Worm (Caenorhabditis elegans) whole organism, L1 larva: Measurements from ENCODE around the gene ebp-3.

ENCODE experiments used
- C16A3.4 ChIP-seq: fragments of 150-350 bp; optimal IDR thresholded peaks from 2 replicates; lab custom pipeline; 2014; ENCODE audit warnings: missing biosample characterization, missing genetic modification characterization
- C34B4.2 ChIP-seq: sonication (generic microtip); optimal IDR thresholded peaks from 2 replicates; lab custom pipeline; 2017; ENCODE audit warnings: mild to moderate bottlenecking, missing genetic modification characterization, missing compliant biosample characterization
- Y116A8C.19 ChIP-seq: sonication (generic microtip); optimal IDR thresholded peaks from 2 replicates; lab custom pipeline; 2016; ENCODE audit warnings: missing compliant biosample characterization, missing genetic modification characterization, borderline replicate concordance
- aha-1 ChIP-seq: fragments of 150-350 bp; optimal IDR thresholded peaks from 2 replicates; lab custom pipeline; 2014; ENCODE audit warnings: missing biosample characterization, missing genetic modification characterization
- aly-2 ChIP-seq: fragments of 150-350 bp; optimal IDR thresholded peaks from 2 replicates; lab custom pipeline; 2014; ENCODE audit warnings: missing biosample characterization, missing genetic modification characterization
- ama-1 ChIP-seq: fragments of 150-350 bp; optimal IDR thresholded peaks from 2 replicates; lab custom pipeline; 2014
- ceh-63 ChIP-seq: fragments of 200-800 bp; sonication (Bioruptor generic); optimal IDR thresholded peaks from 2 replicates; lab custom pipeline; 2018; ENCODE audit warnings: mild to moderate bottlenecking, missing genetic modification characterization, missing compliant biosample characterization
- ceh-8 ChIP-seq: fragments of 200-800 bp; sonication (Bioruptor generic); optimal IDR thresholded peaks from 2 replicates; lab custom pipeline; 2018; ENCODE audit warnings: mild to moderate bottlenecking, missing genetic modification characterization, moderate library complexity, missing compliant biosample characterization
- ceh-82 ChIP-seq, 3 experiments: fragments of 150-350 bp in 1 of 3; sonication (generic microtip) in 2 of 3; optimal IDR thresholded peaks; 2 replicates each; lab custom pipeline; 2014 to 2017; ENCODE audit warnings: missing biosample characterization in 3 of 3, missing genetic modification characterization in 3 of 3
- ceh-88 ChIP-seq: fragments of 200-800 bp; sonication (Bioruptor generic); IDR thresholded peaks from 2 replicates; pipeline ENCODE4 v1.3.6; 2022; ENCODE audit warnings: missing genetic modification characterization, missing compliant biosample characterization
- dpl-1 ChIP-seq, 3 experiments: fragments of 150-350 bp in 2 of 3; sonication (generic microtip) in 1 of 3; optimal IDR thresholded peaks; 2 replicates each; lab custom pipeline; 2014 to 2017; ENCODE audit warnings: missing biosample characterization in 3 of 3, missing genetic modification characterization in 3 of 3, missing genetic modification reagents in 3 of 3
- dsc-1 ChIP-seq: sonication (generic microtip); optimal IDR thresholded peaks from 2 replicates; lab custom pipeline; 2016; ENCODE audit warnings: mild to moderate bottlenecking, missing genetic modification characterization, missing compliant biosample characterization
- efl-1 ChIP-seq, 4 experiments: fragments of 150-350 bp; optimal IDR thresholded peaks in 3 of 4; peaks in 1 of 4; 1 replicate in 1 of 4; 2 replicates in 3 of 4; lab custom pipeline; 2014; ENCODE audit warnings: missing biosample characterization in 2 of 4, missing genetic modification characterization in 2 of 4, missing genetic modification reagents in 2 of 4
- efl-3 ChIP-seq: fragments of 200-800 bp; sonication (Bioruptor generic); optimal IDR thresholded peaks from 2 replicates; lab custom pipeline; 2018; ENCODE audit warnings: mild to moderate bottlenecking, missing genetic modification characterization, missing compliant biosample characterization
- egl-13 ChIP-seq: sonication (generic microtip); optimal IDR thresholded peaks from 2 replicates; lab custom pipeline; 2016; ENCODE audit warnings: missing genotype, missing genetic modification reagents, missing genetic modification characterization, missing compliant biosample characterization
- fkh-4 ChIP-seq: sonication (generic microtip); optimal IDR thresholded peaks from 2 replicates; lab custom pipeline; 2016; ENCODE audit warnings: missing compliant biosample characterization, missing genetic modification characterization, borderline replicate concordance
- fkh-8 ChIP-seq: sonication (generic microtip); optimal IDR thresholded peaks from 2 replicates; lab custom pipeline; 2016; ENCODE audit warnings: mild to moderate bottlenecking, missing genetic modification characterization, missing compliant biosample characterization
- fos-1 ChIP-seq: fragments of 150-350 bp; optimal IDR thresholded peaks from 2 replicates; lab custom pipeline; 2014; ENCODE audit warnings: missing biosample characterization, missing genetic modification characterization
- grh-1 ChIP-seq: fragments of 200-800 bp; sonication (Bioruptor generic); IDR thresholded peaks from 2 replicates; pipeline ENCODE4 v1.3.6; 2022; ENCODE audit warnings: missing genetic modification reagents, missing genetic modification characterization, missing compliant biosample characterization
- hlh-17 ChIP-seq: fragments of 200-800 bp; sonication (Bioruptor generic); optimal IDR thresholded peaks from 2 replicates; lab custom pipeline; 2018; ENCODE audit warnings: missing genetic modification characterization, mild to moderate bottlenecking, missing compliant biosample characterization, moderate library complexity, borderline replicate concordance
- lin-14 ChIP-seq: fragments of 200-800 bp; sonication (Bioruptor generic); optimal IDR thresholded peaks from 2 replicates; lab custom pipeline; 2018; ENCODE audit warnings: mild to moderate bottlenecking, missing genetic modification characterization, moderate library complexity, missing compliant biosample characterization
- lir-3 ChIP-seq: sonication (generic microtip); optimal IDR thresholded peaks from 2 replicates; lab custom pipeline; 2016; ENCODE audit warnings: mild to moderate bottlenecking, missing genetic modification characterization, moderate library complexity, missing compliant biosample characterization; ENCODE audit not compliant: poor library complexity
- mdl-1 ChIP-seq, 2 experiments: fragments of 150-350 bp; optimal IDR thresholded peaks; 2 replicates each; lab custom pipeline; 2014 to 2017; ENCODE audit warnings: missing biosample characterization in 2 of 2, missing genetic modification characterization in 2 of 2, inconsistent platforms in 1 of 2
- nhr-11 ChIP-seq: fragments of 150-350 bp; optimal IDR thresholded peaks from 2 replicates; lab custom pipeline; 2014; ENCODE audit warnings: missing biosample characterization, missing genetic modification characterization
- nhr-12 ChIP-seq: sonication (generic microtip); optimal IDR thresholded peaks from 2 replicates; lab custom pipeline; 2017; ENCODE audit warnings: missing biosample characterization, missing genetic modification characterization
- nhr-19 ChIP-seq: fragments of 200-800 bp; sonication (Bioruptor generic); conservative IDR thresholded peaks from 2 replicates; pipeline ENCODE4 v1.3.6; 2022; ENCODE audit warnings: missing genetic modification characterization, missing compliant biosample characterization
- nhr-20 ChIP-seq: sonication (generic microtip); optimal IDR thresholded peaks from 2 replicates; lab custom pipeline; 2016; ENCODE audit warnings: mild to moderate bottlenecking, missing genetic modification characterization, missing compliant biosample characterization
- nhr-237 ChIP-seq: fragments of 150-350 bp; optimal IDR thresholded peaks from 2 replicates; lab custom pipeline; 2014; ENCODE audit warnings: missing biosample characterization, missing genetic modification characterization
- nhr-71 ChIP-seq: sonication (generic microtip); optimal IDR thresholded peaks from 2 replicates; lab custom pipeline; 2016; ENCODE audit warnings: mild to moderate bottlenecking, missing genetic modification characterization, moderate library complexity, missing compliant biosample characterization
- nhr-76 ChIP-seq: sonication (generic microtip); optimal IDR thresholded peaks from 2 replicates; lab custom pipeline; 2017; ENCODE audit warnings: missing biosample characterization, missing genetic modification characterization
- nhr-85 ChIP-seq: sonication (generic microtip); peaks from one replicate; lab custom pipeline; 2016; ENCODE audit warnings: missing genetic modification characterization, inconsistent platforms, missing compliant biosample characterization
- pqm-1 ChIP-seq: sonication (generic microtip); optimal IDR thresholded peaks from 3 replicates; lab custom pipeline; 2017; ENCODE audit warnings: missing biosample characterization, missing genetic modification characterization
- snpc-4 ChIP-seq: fragments of 150-350 bp; optimal IDR thresholded peaks from 2 replicates; lab custom pipeline; 2014; ENCODE audit warnings: missing biosample characterization, missing genetic modification characterization
- snu-23 ChIP-seq: sonication (generic microtip); optimal IDR thresholded peaks from 2 replicates; lab custom pipeline; 2016; ENCODE audit warnings: missing genetic modification characterization, missing compliant biosample characterization
- sptf-1 ChIP-seq: fragments of 150-350 bp; optimal IDR thresholded peaks from 2 replicates; lab custom pipeline; 2014; ENCODE audit warnings: missing biosample characterization, missing genetic modification characterization
- sup-37 ChIP-seq: fragments of 200-800 bp; sonication (Bioruptor generic); optimal IDR thresholded peaks from 2 replicates; lab custom pipeline; 2018; ENCODE audit warnings: mild to moderate bottlenecking, missing genetic modification characterization, missing compliant biosample characterization
- tbx-2 ChIP-seq: sonication (generic microtip); optimal IDR thresholded peaks from 2 replicates; lab custom pipeline; 2016; ENCODE audit warnings: missing genetic modification characterization, missing compliant biosample characterization
- tlp-1 ChIP-seq: fragments of 150-350 bp; optimal IDR thresholded peaks from 2 replicates; lab custom pipeline; 2014; ENCODE audit warnings: missing biosample characterization, missing genetic modification characterization
- unc-130 ChIP-seq: fragments of 150-350 bp; optimal IDR thresholded peaks from 2 replicates; lab custom pipeline; 2017; ENCODE audit warnings: missing biosample characterization, missing genetic modification characterization, inconsistent platforms
- unc-30 ChIP-seq: sonication (generic microtip); optimal IDR thresholded peaks from 2 replicates; lab custom pipeline; 2017; ENCODE audit warnings: missing biosample characterization, missing genetic modification characterization
- unc-86 ChIP-seq: sonication (generic microtip); optimal IDR thresholded peaks from 2 replicates; lab custom pipeline; 2016; ENCODE audit warnings: missing genetic modification characterization, missing compliant biosample characterization
- vab-15 ChIP-seq: sonication (generic microtip); optimal IDR thresholded peaks from 2 replicates; lab custom pipeline; 2017; ENCODE audit warnings: missing genotype, mild to moderate bottlenecking, missing genetic modification characterization, missing compliant biosample characterization
- xbp-1 ChIP-seq: sonication (generic microtip); optimal IDR thresholded peaks from 2 replicates; lab custom pipeline; 2016; ENCODE audit warnings: missing genetic modification characterization, missing compliant biosample characterization
- ztf-11 ChIP-seq, 2 experiments: sonication (generic microtip); optimal IDR thresholded peaks; 2 replicates each; lab custom pipeline; 2016 to 2017; ENCODE audit warnings: missing genetic modification characterization in 2 of 2, missing biosample characterization in 1 of 2, missing compliant biosample characterization in 1 of 2

ebp-3 gene

DNA sequence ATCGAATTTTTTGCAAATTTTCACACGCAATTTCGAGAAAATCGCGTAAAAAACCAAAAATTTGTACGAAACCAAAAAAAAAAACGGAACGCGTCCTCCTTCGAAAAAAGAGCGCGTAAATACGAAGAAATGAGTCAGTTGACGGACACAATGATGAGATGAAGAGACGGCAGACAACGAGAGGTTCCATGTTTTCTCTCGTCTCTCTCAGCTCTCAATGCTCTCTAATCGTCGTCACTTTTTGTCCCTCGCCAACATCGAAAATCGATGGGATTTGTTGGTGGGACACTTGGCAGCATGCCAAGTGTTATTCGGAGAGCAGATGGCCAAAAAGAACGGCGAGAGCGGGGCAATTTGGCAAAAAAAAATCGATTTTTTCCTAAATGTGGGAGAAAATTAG, 23.4 kb downstream of the ebp-3 start (continued):
- peak; percentile 17 to 89 (median 79) for TF ChIP-seq ceh-82 (tag; optimal IDR thresholded peaks at IDR 0.05; lab: Kevin White, UChicago)
- peak; percentile 86 for TF ChIP-seq snu-23 (GFP tag; lab: Kevin White, UChicago)
- no peak for TF ChIP-seq nhr-76 (tag; lab: Kevin White, UChicago)
- no peak for TF ChIP-seq vab-15 (tag; lab: Kevin White, UChicago)
- TF ChIP-seq dsc-1 (tag; lab: Kevin White, UChicago), result peak; percentile 78
- TF ChIP-seq nhr-20 (tag; lab: Kevin White, UChicago), result no peak
- no peak for TF ChIP-seq C16A3.4 (tag; lab: Kevin White, UChicago)
- TF ChIP-seq Y116A8C.19 (tag; lab: Kevin White, UChicago), result no peak
- no peak for TF ChIP-seq nhr-237 (tag; lab: Kevin White, UChicago)
- peak; percentile 79 for TF ChIP-seq nhr-11
- peak; percentile 90 for TF ChIP-seq unc-86 (tag; lab: Kevin White, UChicago)
- TF ChIP-seq dpl-1 (GFP tag; optimal IDR thresholded peaks at IDR 0.05; lab: Kevin White, UChicago), result peak; percentile 66 to 74 (median 73)
- TF ChIP-seq fkh-4, result no peak
- TF ChIP-seq hlh-17 (GFP tag; lab: Kevin White, UChicago), result no peak
- TF ChIP-seq fkh-8 (tag; lab: Kevin White, UChicago), result peak; percentile 81
- TF ChIP-seq snpc-4 (tag; lab: Kevin White, UChicago), result peak; percentile 83
- TF ChIP-seq aly-2 (tag; lab: Kevin White, UChicago), result peak; percentile 82
- peak in 1 of 2 experiments; percentile 52 for TF ChIP-seq mdl-1 (tag; optimal IDR thresholded peaks at IDR 0.05; lab: Kevin White, UChicago)
- no peak for TF ChIP-seq ceh-63 (GFP tag; lab: Kevin White, UChicago)
- no peak for TF ChIP-seq lir-3 (tag; lab: Kevin White, UChicago)
- TF ChIP-seq nhr-12 (tag; lab: Kevin White, UChicago), result no peak
- TF ChIP-seq aha-1 (tag; lab: Kevin White, UChicago), result no peak
- TF ChIP-seq xbp-1 (tag; lab: Kevin White, UChicago), result peak; percentile 73
- peak; percentile 29 for TF ChIP-seq unc-30
- no peak for TF ChIP-seq C34B4.2 (tag; lab: Kevin White, UChicago)
- no peak for TF ChIP-seq pqm-1 (tag; lab: Kevin White, UChicago)
- TF ChIP-seq efl-3 (GFP tag; lab: Kevin White, UChicago), result no peak
- TF ChIP-seq nhr-71 (tag; lab: Kevin White, UChicago), result peak; percentile 91
- peak; percentile 99 for TF ChIP-seq lin-14
- TF ChIP-seq sptf-1 (tag; lab: Kevin White, UChicago), result no peak
- no peak for TF ChIP-seq ceh-88 (GFP tag; lab: Robert Waterston, UW)
- no peak for TF ChIP-seq sup-37 (GFP tag; lab: Kevin White, UChicago)
- TF ChIP-seq ama-1 (lab: Kevin White, UChicago), result no peak
- TF ChIP-seq tlp-1 (tag; lab: Kevin White, UChicago), result no peak
- peak; percentile 88 for TF ChIP-seq nhr-19 (GFP tag; lab: Robert Waterston, UW)
- peak; percentile 88 to 95 for TF ChIP-seq efl-1 (optimal IDR thresholded peaks at IDR 0.05; lab: Kevin White, UChicago)
- TF ChIP-seq efl-1 (GFP tag; optimal IDR thresholded peaks at IDR 0.05 in 1 of 2; lab: Kevin White, UChicago), result peak; percentile 75 to 96
- TF ChIP-seq ceh-8 (GFP tag; lab: Kevin White, UChicago), result no peak
- TF ChIP-seq ztf-11 (tag; optimal IDR thresholded peaks at IDR 0.05; lab: Kevin White, UChicago), result peak in 1 of 2 experiments; percentile 60

- TF ChIP-seq sup-37 (GFP tag; lab: Kevin White, UChicago) (no peak), aha-1 (tag; lab: Kevin White, UChicago) (no peak), efl-1 (optimal IDR thresholded peaks at IDR 0.05; lab: Kevin White, UChicago) (no peak), efl-1 (GFP tag; optimal IDR thresholded peaks at IDR 0.05 in 1 of 2; lab: Kevin White, UChicago) (no peak), fos-1 (tag; lab: Kevin White, UChicago) (no peak), unc-130 (tag; lab: Kevin White, UChicago) (no peak), aly-2 (tag; lab: Kevin White, UChicago) (no peak), vab-15 (tag; lab: Kevin White, UChicago) (no peak), egl-13 (tag; lab: Kevin White, UChicago) (no peak), grh-1 (GFP tag; lab: Robert Waterston, UW) (no peak), nhr-85 (tag; lab: Kevin White, UChicago) (no peak), tbx-2 (tag; lab: Kevin White, UChicago) (no peak)
Measured at ce11 chrV:18081857-18082256, 26.1 kb downstream of the ebp-3 start, which contains the start of gene nova-1. Gene nova-1 (minus strand): TSS chrV:18081957.
